Fruit fly (Drosophila melanogaster) whole organism, larva: ENCODE measurements around the gene CG5608.

Source experiments
- noc ChIP-seq: fragments of 200-800 bp; sonication (Bioruptor generic); optimal IDR thresholded peaks from 3 replicates; lab custom pipeline; 2019; ENCODE audit warnings: missing biosample characterization, mild to moderate bottlenecking, missing genetic modification characterization, moderate library complexity

Gene CG5608

dm6 chr3R:12413274-12413958 is 51.7 kb downstream of the CG5608 start, which contains the start of the genes Dip-C and pps:
Gene Dip-C (minus strand): TSS chr3R:12413759.
Gene pps (plus strand): TSS chr3R:12413828.
- no peak for TF ChIP-seq noc (tag; lab: Kevin White, UChicago)
